Worm (Caenorhabditis elegans): ENCODE results near the gene Y73B6BL.288.

ce11 chrIV:6335908-6336307 is 6.4 kb downstream of the Y73B6BL.288 start, which contains the start of gene mif-4:
- TF ChIP-seq him-1 (tag; optimal IDR thresholded peaks at IDR 0.05) (no peak), dao-5 (tag; optimal IDR thresholded peaks at IDR 0.05) (no peak), W03F9.2 (tag; optimal IDR thresholded peaks at IDR 0.05) (no peak)

All from whole organism, L4/young adult.